Fruit fly (Drosophila melanogaster) whole organism, embryonic: ENCODE data around the gene CG14036.

Experiments used
- CG10979 ChIP-seq: fragments of 200-800 bp; sonication (Bioruptor generic); optimal IDR thresholded peaks from 2 replicates; lab custom pipeline; 2018; ENCODE audit warnings: missing biosample characterization, mild to moderate bottlenecking, missing genetic modification characterization, moderate library complexity
- CG12744 ChIP-seq: fragments of 200-800 bp; sonication (Bioruptor generic); optimal IDR thresholded peaks from 2 replicates; lab custom pipeline; 2016; ENCODE audit warnings: missing biosample characterization, missing genetic modification characterization
- CG17359 ChIP-seq: fragments of 200-800 bp; sonication (Bioruptor generic); optimal IDR thresholded peaks from 3 replicates; lab custom pipeline; 2018; ENCODE audit warnings: missing biosample characterization, mild to moderate bottlenecking, missing genetic modification characterization, moderate library complexity
- CG17802 ChIP-seq: fragments of 200-800 bp; sonication (Bioruptor generic); optimal IDR thresholded peaks from 2 replicates; lab custom pipeline; 2018; ENCODE audit warnings: missing biosample characterization, mild to moderate bottlenecking, missing genetic modification characterization, moderate library complexity
- NC2α ChIP-seq: fragments of 200-800 bp; sonication (Bioruptor generic); optimal IDR thresholded peaks from 2 replicates; lab custom pipeline; 2016; ENCODE audit warnings: missing biosample characterization, missing genetic modification characterization
- Spps ChIP-seq: fragments of 200-800 bp; sonication (Bioruptor generic); optimal IDR thresholded peaks from 2 replicates; lab custom pipeline; 2018; ENCODE audit warnings: missing biosample characterization, mild to moderate bottlenecking, missing genetic modification characterization
- emc ChIP-seq: fragments of 200-800 bp; sonication (Bioruptor generic); optimal IDR thresholded peaks from 2 replicates; lab custom pipeline; 2016; ENCODE audit warnings: missing biosample characterization, missing genetic modification characterization
- exex ChIP-seq: fragments of 200-800 bp; sonication (Bioruptor generic); optimal IDR thresholded peaks from 4 replicates; lab custom pipeline; 2018; ENCODE audit warnings: missing biosample characterization, mild to moderate bottlenecking, missing genetic modification characterization, moderate library complexity
- fd64A ChIP-seq: fragments of 200-800 bp; sonication (Bioruptor generic); optimal IDR thresholded peaks from 3 replicates; lab custom pipeline; 2018; ENCODE audit warnings: missing biosample characterization, mild to moderate bottlenecking, missing genetic modification characterization
- sug ChIP-seq: fragments of 200-800 bp; optimal IDR thresholded peaks from 2 replicates; lab custom pipeline; 2019; ENCODE audit warnings: missing biosample characterization, mild to moderate bottlenecking, missing genetic modification characterization, moderate library complexity

DNA sequence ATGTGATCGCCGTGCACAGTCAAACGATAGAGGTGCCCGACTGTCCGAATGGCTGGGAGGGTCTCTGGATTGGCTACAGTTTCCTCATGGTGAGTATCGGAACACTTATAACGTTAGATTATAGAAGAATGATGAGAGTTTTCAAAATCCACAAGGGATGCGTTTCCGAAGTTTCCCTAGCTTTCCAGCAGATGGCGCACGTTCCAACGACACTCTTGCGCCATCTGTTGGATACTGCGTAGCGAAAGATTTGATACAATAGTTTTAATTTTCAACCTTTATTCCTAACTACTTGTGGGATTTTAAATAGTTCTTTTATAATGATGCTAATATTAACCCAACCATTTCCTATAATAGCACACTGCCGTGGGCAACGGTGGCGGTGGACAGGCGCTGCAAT is 18.7 kb downstream of the CG14036 start:
- TF ChIP-seq fd64A (GFP tag; lab: Kevin White, UChicago): no peak
- TF ChIP-seq Spps (tag; lab: Kevin White, UChicago): no peak
- peak; percentile 21 for TF ChIP-seq CG10979 (tag; lab: Kevin White, UChicago)
- TF ChIP-seq CG12744 (GFP tag; lab: Kevin White, UChicago): no peak
- TF ChIP-seq emc (GFP tag; lab: Kevin White, UChicago): no peak
- no peak for TF ChIP-seq NC2α (GFP tag; lab: Kevin White, UChicago)
- TF ChIP-seq sug: no peak
- TF ChIP-seq exex (tag; lab: Kevin White, UChicago): no peak
- TF ChIP-seq CG17802 (tag; lab: Kevin White, UChicago): no peak
- no peak for TF ChIP-seq CG17359
